Fruit fly (Drosophila melanogaster): ENCODE results near the gene Hsp70Bbb.

The Hsp70Bbb gene

dm6 chr3R:12456370-12456940 lies 45.9 kb upstream of the Hsp70Bbb start, which contains the start of gene trus (continued):
- TF ChIP-seq CG2712 (tag; optimal IDR thresholded peaks at IDR 0.05) (no peak), Six4 (GFP tag; optimal IDR thresholded peaks at IDR 0.05) (no peak), bsh (GFP tag; optimal IDR thresholded peaks at IDR 0.05) (no peak), CG4820 (GFP tag; optimal IDR thresholded peaks at IDR 0.05) (no peak), CG4282 (GFP tag; optimal IDR thresholded peaks at IDR 0.05) (no peak), Ada2b (GFP tag; IDR thresholded peaks at IDR 0.05) (no peak), CG8478 (optimal IDR thresholded peaks at IDR 0.05) (no peak), Usf (GFP tag; optimal IDR thresholded peaks at IDR 0.05) (no peak), CG3163 (GFP tag; optimal IDR thresholded peaks at IDR 0.05) (no peak), chn (GFP tag; optimal IDR thresholded peaks at IDR 0.05) (no peak), CG7271 (tag; optimal IDR thresholded peaks at IDR 0.05) (no peak), fd102C (GFP tag; optimal IDR thresholded peaks at IDR 0.05) (no peak), Bgb (GFP tag; IDR thresholded peaks at IDR 0.05; ENCODE audit: partially characterized antibody) (peak; percentile 89), gro (GFP tag; optimal IDR thresholded peaks at IDR 0.05) (no peak), nerfin-2 (GFP tag; IDR thresholded peaks at IDR 0.05; ENCODE audit: partially characterized antibody) (peak; percentile 69), esg (GFP tag; conservative IDR thresholded peaks at IDR 0.05) (no peak), CG11695 (GFP tag; IDR thresholded peaks at IDR 0.05) (no peak), CG3838 (GFP tag; optimal IDR thresholded peaks at IDR 0.05) (no peak), vfl (GFP tag; optimal IDR thresholded peaks at IDR 0.05) (no peak), CG9876 (GFP tag; optimal IDR thresholded peaks at IDR 0.05) (no peak), CG7839 (tag; optimal IDR thresholded peaks at IDR 0.05) (no peak), H2.0 (GFP tag; IDR thresholded peaks at IDR 0.05) (no peak), Ptx1 (GFP tag; IDR thresholded peaks at IDR 0.05) (no peak), pzg (GFP tag; optimal IDR thresholded peaks at IDR 0.05) (peak; percentile 70), MESR4 (GFP tag; optimal IDR thresholded peaks at IDR 0.05) (peak; percentile 79), pum (GFP tag; optimal IDR thresholded peaks at IDR 0.05) (no peak), Side (GFP tag; optimal IDR thresholded peaks at IDR 0.05) (no peak), Hr39 (optimal IDR thresholded peaks at IDR 0.05) (no peak), CG31388 (GFP tag; optimal IDR thresholded peaks at IDR 0.05) (no peak), CG8388 (GFP tag; optimal IDR thresholded peaks at IDR 0.05) (no peak), Dref (GFP tag; IDR thresholded peaks at IDR 0.05) (peak; percentile 93), Aef1 (GFP tag; IDR thresholded peaks at IDR 0.05) (no peak), ind (GFP tag; optimal IDR thresholded peaks at IDR 0.05) (no peak), sna (GFP tag; IDR thresholded peaks at IDR 0.05; ENCODE audit: partially characterized antibody) (peak; percentile 77), CG12769 (tag; optimal IDR thresholded peaks at IDR 0.05) (no peak), Doc2 (GFP tag; IDR thresholded peaks at IDR 0.05) (no peak), Taf1 (GFP tag; IDR thresholded peaks at IDR 0.05) (no peak), CG30431 (GFP tag; optimal IDR thresholded peaks at IDR 0.05) (no peak), Lim3 (GFP tag; IDR thresholded peaks at IDR 0.05) (no peak), CG12391 (tag; optimal IDR thresholded peaks at IDR 0.05) (no peak), pfk (GFP tag; optimal IDR thresholded peaks at IDR 0.05) (no peak), slbo (GFP tag; IDR thresholded peaks at IDR 0.05) (no peak), CG13123 (GFP tag; optimal IDR thresholded peaks at IDR 0.05) (no peak), Camta (GFP tag; optimal IDR thresholded peaks at IDR 0.05) (no peak), CG1792 (GFP tag; optimal IDR thresholded peaks at IDR 0.05) (no peak), CG7987 (GFP tag; optimal IDR thresholded peaks at IDR 0.05) (no peak), CG1529 (GFP tag; optimal IDR thresholded peaks at IDR 0.05) (no peak), Meics (GFP tag; optimal IDR thresholded peaks at IDR 0.05) (no peak), CG14710 (tag; optimal IDR thresholded peaks at IDR 0.05) (peak; percentile 32), pho (GFP tag; optimal IDR thresholded peaks at IDR 0.05) (no peak), CG10431 (GFP tag; optimal IDR thresholded peaks at IDR 0.05) (no peak), seq (GFP tag; IDR thresholded peaks at IDR 0.05) (no peak), Sox100B (GFP tag; optimal IDR thresholded peaks at IDR 0.05) (no peak)
